Fruit fly (Drosophila melanogaster): ENCODE results near the gene AdamTS-B.

AdamTS-B gene

DNA sequence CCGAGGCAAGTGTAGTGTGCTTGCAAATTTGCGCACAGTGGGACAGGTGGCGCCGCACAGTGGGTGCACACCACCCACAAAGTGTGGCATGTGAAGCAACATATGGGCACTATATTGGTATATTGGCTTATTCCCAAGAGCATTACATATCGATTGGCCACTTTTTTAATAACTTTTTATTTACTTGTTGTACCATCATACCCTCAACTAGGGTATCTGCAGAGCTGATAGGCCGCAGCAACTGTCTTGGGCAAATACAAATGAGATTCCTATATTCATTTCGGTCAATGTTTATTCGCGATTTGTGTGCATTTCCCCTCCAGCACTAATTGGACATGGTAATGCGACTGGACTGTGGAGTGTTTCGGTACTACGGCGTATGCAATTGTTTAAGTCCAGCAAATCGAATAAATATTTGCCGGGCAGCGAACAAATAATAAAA is 26.4 kb downstream of the AdamTS-B start (continued):
- TF ChIP-seq fd102C (GFP tag; optimal IDR thresholded peaks at IDR 0.05) (no peak), CG2199 (GFP tag; IDR thresholded peaks at IDR 0.05) (no peak), ssp (GFP tag; IDR thresholded peaks at IDR 0.05) (peak; percentile 47), CG17912 (GFP tag; optimal IDR thresholded peaks at IDR 0.05) (no peak), CG12071 (GFP tag; optimal IDR thresholded peaks at IDR 0.05) (peak; percentile 64), Xbp1 (GFP tag; optimal IDR thresholded peaks at IDR 0.05) (peak; percentile 45), usp (GFP tag; optimal IDR thresholded peaks at IDR 0.05) (no peak), Sox102F (GFP tag; optimal IDR thresholded peaks at IDR 0.05) (peak; percentile 71), CG6654 (GFP tag; optimal IDR thresholded peaks at IDR 0.05) (peak; percentile 26), dimm (GFP tag; IDR thresholded peaks at IDR 0.05) (peak; percentile 18; the same call in 1 of the 2 replicates), ase (GFP tag; IDR thresholded peaks at IDR 0.05) (peak; percentile 52; the same call in 1 of the 3 replicates), cato (GFP tag; optimal IDR thresholded peaks at IDR 0.05; ENCODE audit: borderline replicate concordance) (peak; percentile 20), croc (GFP tag; conservative IDR thresholded peaks at IDR 0.05) (no peak), vfl (GFP tag; optimal IDR thresholded peaks at IDR 0.05) (no peak), nerfin-1 (tag; optimal IDR thresholded peaks at IDR 0.05) (peak; percentile 51), pros (GFP tag; optimal IDR thresholded peaks at IDR 0.05) (no peak), sna (GFP tag; IDR thresholded peaks at IDR 0.05; ENCODE audit: partially characterized antibody) (no peak), run (tag; optimal IDR thresholded peaks at IDR 0.05) (no peak), B-H2 (GFP tag; optimal IDR thresholded peaks at IDR 0.05) (no peak), Camta (GFP tag; optimal IDR thresholded peaks at IDR 0.05) (peak; percentile 52), MESR4 (GFP tag; optimal IDR thresholded peaks at IDR 0.05) (no peak), ranshi (GFP tag; IDR thresholded peaks at IDR 0.05) (0 out of 2 replicates have a peak, but pooled peaks have one; percentile 18), CG3847 (GFP tag; IDR thresholded peaks at IDR 0.05) (no peak), cwo (GFP tag; optimal IDR thresholded peaks at IDR 0.05) (peak; percentile 7), Dbx (GFP tag; IDR thresholded peaks at IDR 0.05) (0 out of 3 replicates have a peak, but pooled peaks have one; percentile 7), D19A (tag; optimal IDR thresholded peaks at IDR 0.05) (peak; percentile 32), danr (GFP tag; IDR thresholded peaks at IDR 0.05) (peak; percentile 11; the same call in 1 of the 2 replicates), scrt (GFP tag; optimal IDR thresholded peaks at IDR 0.05) (no peak), CG7928 (GFP tag; optimal IDR thresholded peaks at IDR 0.05) (no peak), otp (GFP tag; IDR thresholded peaks at IDR 0.05) (peak; percentile 42; the same call in 1 of the 3 replicates), CG15011 (GFP tag; optimal IDR thresholded peaks at IDR 0.05) (no peak), Drgx (GFP tag; IDR thresholded peaks at IDR 0.05) (peak; percentile 94), CG4360 (GFP tag; IDR thresholded peaks at IDR 0.05) (no peak), klu (GFP tag; IDR thresholded peaks at IDR 0.05) (no peak), CG9932 (GFP tag; IDR thresholded peaks at IDR 0.05) (0 out of 2 replicates have a peak, but pooled peaks have one; percentile 20), CG14050 (GFP tag; IDR thresholded peaks at IDR 0.05) (peak; percentile 28; the same call in 1 of the 3 replicates), CG10959 (GFP tag; IDR thresholded peaks at IDR 0.05) (0 out of 2 replicates have a peak, but pooled peaks have one; percentile 39), gsb (GFP tag; IDR thresholded peaks at IDR 0.05) (no peak), Hand (GFP tag; optimal IDR thresholded peaks at IDR 0.05) (no peak), CG5180 (GFP tag; optimal IDR thresholded peaks at IDR 0.05) (peak; percentile 9), CG11085 (GFP tag; IDR thresholded peaks at IDR 0.05) (no peak), MTF-1 (GFP tag; optimal IDR thresholded peaks at IDR 0.05; ENCODE audit: borderline replicate concordance) (peak; percentile 61), fd64A (GFP tag; optimal IDR thresholded peaks at IDR 0.05) (peak; percentile 75), Trl (optimal IDR thresholded peaks at IDR 0.05) (no peak), Trl (GFP tag; optimal IDR thresholded peaks at IDR 0.05) (peak; percentile 29), jigr1 (GFP tag; IDR thresholded peaks at IDR 0.05) (peak; percentile 41; the same call in 1 of the 3 replicates), Elba2 (GFP tag; optimal IDR thresholded peaks at IDR 0.05) (no peak), Med (GFP tag) (peak; percentile 89), ATbp (GFP tag; optimal IDR thresholded peaks at IDR 0.05) (peak; percentile 85), CG31441 (GFP tag; IDR thresholded peaks at IDR 0.05) (peak; percentile 67), ind (GFP tag; optimal IDR thresholded peaks at IDR 0.05) (peak; percentile 48)
